Worm (Caenorhabditis elegans): ENCODE measurements around the gene rdl-1.

rdl-1 gene

ce11 chrIV:7728402-7728963 lies 41.6 kb downstream of the rdl-1 start, which contains the start of gene sucg-1:
TSS of gene sucg-1 (plus strand) at chrIV:7728913.
- TF ChIP-seq nhr-77 (tag; optimal IDR thresholded peaks at IDR 0.05) (no peak), lin-15B (tag; optimal IDR thresholded peaks at IDR 0.05) (peak; percentile 14)

ce11 chrIV:7727258-7727657 lies 42.8 kb downstream of the rdl-1 start:
- no peak for TF ChIP-seq egl-27 (tag; optimal IDR thresholded peaks at IDR 0.05)
- TF ChIP-seq fkh-2 (tag; optimal IDR thresholded peaks at IDR 0.05): no peak
- no peak for TF ChIP-seq elt-3 (tag; optimal IDR thresholded peaks at IDR 0.05)
- TF ChIP-seq skn-1 (tag; optimal IDR thresholded peaks at IDR 0.05): no peak
- no peak for TF ChIP-seq nhr-77 (tag; optimal IDR thresholded peaks at IDR 0.05)
- no peak for TF ChIP-seq nhr-67 (tag; optimal IDR thresholded peaks at IDR 0.05)
- TF ChIP-seq mml-1 (tag; optimal IDR thresholded peaks at IDR 0.05): no peak
- TF ChIP-seq nhr-25 (tag; optimal IDR thresholded peaks at IDR 0.05): no peak
- no peak for TF ChIP-seq ZK546.5 (tag; optimal IDR thresholded peaks at IDR 0.05)
- TF ChIP-seq unc-62 (GFP tag; optimal IDR thresholded peaks at IDR 0.05): no peak
- no peak for TF ChIP-seq daf-12 (tag; optimal IDR thresholded peaks at IDR 0.05)
- TF ChIP-seq nhr-237 (tag; optimal IDR thresholded peaks at IDR 0.05): no peak
- no peak for TF ChIP-seq nfya-1 (tag; optimal IDR thresholded peaks at IDR 0.05; ENCODE audit: insufficient read depth)

- TF ChIP-seq elt-2 (tag; optimal IDR thresholded peaks at IDR 0.05) (peak; percentile 56), ama-1 (optimal IDR thresholded peaks at IDR 0.05) (no peak), pqm-1 (tag; optimal IDR thresholded peaks at IDR 0.05) (peak; percentile 8), R02D3.7 (tag; optimal IDR thresholded peaks at IDR 0.05) (no peak), aly-2 (tag; optimal IDR thresholded peaks at IDR 0.05) (no peak), zag-1 (tag; optimal IDR thresholded peaks at IDR 0.05) (no peak), pha-4 (tag; optimal IDR thresholded peaks at IDR 0.05) (no peak), fos-1 (tag; optimal IDR thresholded peaks at IDR 0.05) (no peak), unc-39 (tag; optimal IDR thresholded peaks at IDR 0.05) (no peak), unc-62 (GFP tag; optimal IDR thresholded peaks at IDR 0.05) (no peak), fkh-2 (tag; optimal IDR thresholded peaks at IDR 0.05) (no peak), ceh-9 (tag; optimal IDR thresholded peaks at IDR 0.05) (no peak), nhr-12 (tag; optimal IDR thresholded peaks at IDR 0.05) (no peak)
These were observed 43.7 kb downstream of the rdl-1 start, which contains the start of gene C50F7.5 for ce11 chrIV:7726325-7726724. TSS of gene C50F7.5 (plus strand) at chrIV:7726719.

ce11 chrIV:7724912-7725311 lies 45.1 kb downstream of the rdl-1 start:
- TF ChIP-seq lin-39 (tag; optimal IDR thresholded peaks at IDR 0.05): peak; percentile 73
- no peak for TF ChIP-seq nhr-237 (tag; optimal IDR thresholded peaks at IDR 0.05)
- no peak for TF ChIP-seq ama-1 (optimal IDR thresholded peaks at IDR 0.05)
- TF ChIP-seq eor-1 (tag; optimal IDR thresholded peaks at IDR 0.05): no peak
- TF ChIP-seq unc-62 (GFP tag; optimal IDR thresholded peaks at IDR 0.05): no peak
- TF ChIP-seq nhr-28 (tag; optimal IDR thresholded peaks at IDR 0.05): no peak
- no peak for TF ChIP-seq nhr-25 (tag; optimal IDR thresholded peaks at IDR 0.05)
- TF ChIP-seq tbx-2 (tag; optimal IDR thresholded peaks at IDR 0.05): no peak

- TF ChIP-seq nfya-1 (tag; optimal IDR thresholded peaks at IDR 0.05; ENCODE audit: insufficient read depth): no peak
- TF ChIP-seq egl-5 (tag; optimal IDR thresholded peaks at IDR 0.05): peak; percentile 76
These were observed 46.5 kb downstream of the rdl-1 start for ce11 chrIV:7723555-7723954.

ce11 chrIV:7722806-7723205 lies 47.3 kb downstream of the rdl-1 start, which contains the start of gene C50F7.6:
TSS of gene C50F7.6 (minus strand) at chrIV:7723199.
- TF ChIP-seq nfya-1 (tag; optimal IDR thresholded peaks at IDR 0.05; ENCODE audit: insufficient read depth): no peak
- peak; percentile 53 for TF ChIP-seq egl-5 (tag; optimal IDR thresholded peaks at IDR 0.05)
